Worm (Caenorhabditis elegans) whole organism, L3 larva: Measurements from ENCODE around the gene his-5.

ENCODE experiments used
- R02D3.7 ChIP-seq: fragments of 150-350 bp; optimal IDR thresholded peaks from 2 replicates; lab custom pipeline; 2014; ENCODE audit warnings: missing biosample characterization, missing genetic modification characterization
- ZK546.5 ChIP-seq: sonication (generic microtip); optimal IDR thresholded peaks from 2 replicates; lab custom pipeline; 2017; ENCODE audit warnings: missing biosample characterization, missing genetic modification characterization
- aly-2 ChIP-seq: fragments of 150-350 bp; optimal IDR thresholded peaks from 2 replicates; lab custom pipeline; 2014; ENCODE audit warnings: missing biosample characterization, missing genetic modification characterization
- ama-1 ChIP-seq: fragments of 150-350 bp; optimal IDR thresholded peaks from 2 replicates; lab custom pipeline; 2018
- ceh-16 ChIP-seq: sonication (generic microtip); optimal IDR thresholded peaks from 2 replicates; lab custom pipeline; 2017; ENCODE audit warnings: missing biosample characterization, missing genetic modification characterization
- ceh-82 ChIP-seq: fragments of 150-350 bp; optimal IDR thresholded peaks from 2 replicates; lab custom pipeline; 2014; ENCODE audit warnings: missing biosample characterization, missing genetic modification characterization
- ceh-9 ChIP-seq: sonication (generic microtip); optimal IDR thresholded peaks from 2 replicates; lab custom pipeline; 2018; ENCODE audit warnings: missing biosample characterization, missing genetic modification characterization
- daf-12 ChIP-seq: fragments of 150-350 bp; optimal IDR thresholded peaks from 2 replicates; lab custom pipeline; 2014; ENCODE audit warnings: missing biosample characterization, missing genetic modification reagents, missing genetic modification characterization
- egl-27 ChIP-seq: sonication (generic microtip); optimal IDR thresholded peaks from 4 replicates; lab custom pipeline; 2017; ENCODE audit warnings: missing biosample characterization, missing genetic modification reagents, missing genetic modification characterization
- egl-5 ChIP-seq: fragments of 150-350 bp; optimal IDR thresholded peaks from 2 replicates; lab custom pipeline; 2017; ENCODE audit warnings: missing biosample characterization, missing genetic modification reagents, missing genetic modification characterization, inconsistent platforms
- elt-1 ChIP-seq: fragments of 150-350 bp; optimal IDR thresholded peaks from 2 replicates; lab custom pipeline; 2014; ENCODE audit warnings: missing biosample characterization, missing genetic modification characterization
- elt-2 ChIP-seq: sonication (generic microtip); optimal IDR thresholded peaks from 2 replicates; lab custom pipeline; 2016; ENCODE audit warnings: missing genetic modification reagents, mild to moderate bottlenecking, missing genetic modification characterization, missing compliant biosample characterization
- elt-3 ChIP-seq, 3 experiments: fragments of 150-350 bp in 1 of 3; sonication (generic microtip) in 2 of 3; optimal IDR thresholded peaks; 2 replicates in 2 of 3; 4 replicates in 1 of 3; lab custom pipeline; 2014 to 2017; ENCODE audit warnings: missing biosample characterization in 3 of 3, missing genetic modification characterization in 3 of 3
- fkh-2 ChIP-seq: fragments of 150-350 bp; optimal IDR thresholded peaks from 2 replicates; lab custom pipeline; 2014; ENCODE audit warnings: missing biosample characterization, missing genetic modification reagents, missing genetic modification characterization
- hmg-11 ChIP-seq: sonication (generic microtip); optimal IDR thresholded peaks from 2 replicates; lab custom pipeline; 2016; ENCODE audit warnings: missing genetic modification characterization, missing compliant biosample characterization
- jun-1 ChIP-seq: fragments of 150-350 bp; optimal IDR thresholded peaks from 2 replicates; lab custom pipeline; 2014; ENCODE audit warnings: missing biosample characterization, missing genetic modification reagents, missing genetic modification characterization
- lin-15B ChIP-seq: fragments of 150-350 bp; optimal IDR thresholded peaks from 2 replicates; lab custom pipeline; 2014; ENCODE audit warnings: missing biosample characterization, missing genetic modification characterization
- lin-39 ChIP-seq: fragments of 150-350 bp; optimal IDR thresholded peaks from 2 replicates; lab custom pipeline; 2018; ENCODE audit warnings: missing biosample characterization, missing genetic modification reagents, missing genetic modification characterization
- lsy-12 ChIP-seq: sonication (generic microtip); optimal IDR thresholded peaks from 2 replicates; lab custom pipeline; 2016; ENCODE audit warnings: mild to moderate bottlenecking, missing genetic modification characterization, missing compliant biosample characterization
- mdl-1 ChIP-seq: fragments of 150-350 bp; optimal IDR thresholded peaks from 2 replicates; lab custom pipeline; 2014; ENCODE audit warnings: missing biosample characterization, missing genetic modification characterization
- mml-1 ChIP-seq: fragments of 150-350 bp; sonication (generic microtip); optimal IDR thresholded peaks from 3 replicates; lab custom pipeline; 2014; ENCODE audit warnings: missing biosample characterization, missing genetic modification characterization
- nfya-1 ChIP-seq: sonication (generic microtip); optimal IDR thresholded peaks from 2 replicates; lab custom pipeline; 2017; ENCODE audit warnings: missing genetic modification characterization, mild to moderate bottlenecking, missing compliant biosample characterization, antibody characterized with exemption, moderate library complexity; ENCODE audit not compliant: insufficient read depth
- nhr-11 ChIP-seq: fragments of 150-350 bp; optimal IDR thresholded peaks from 2 replicates; lab custom pipeline; 2014; ENCODE audit warnings: missing biosample characterization, missing genetic modification characterization
- nhr-23 ChIP-seq: fragments of 150-350 bp; optimal IDR thresholded peaks from 2 replicates; lab custom pipeline; 2014; ENCODE audit warnings: missing biosample characterization, missing genetic modification reagents, missing genetic modification characterization
- nhr-25 ChIP-seq: sonication (generic microtip); optimal IDR thresholded peaks from 2 replicates; lab custom pipeline; 2017; ENCODE audit warnings: missing biosample characterization, missing genetic modification characterization
- nhr-28 ChIP-seq: fragments of 150-350 bp; optimal IDR thresholded peaks from 2 replicates; lab custom pipeline; 2014; ENCODE audit warnings: missing biosample characterization, missing genetic modification characterization
- nhr-43 ChIP-seq: sonication (generic microtip); optimal IDR thresholded peaks from 2 replicates; lab custom pipeline; 2016; ENCODE audit warnings: mild to moderate bottlenecking, missing genetic modification characterization, missing compliant biosample characterization; ENCODE audit not compliant: poor library complexity, severe bottlenecking
- nhr-67 ChIP-seq: fragments of 150-350 bp; optimal IDR thresholded peaks from 2 replicates; lab custom pipeline; 2014; ENCODE audit warnings: missing biosample characterization, missing genetic modification characterization
- nhr-76 ChIP-seq: fragments of 150-350 bp; sonication (generic microtip); optimal IDR thresholded peaks from 5 replicates; lab custom pipeline; 2014; ENCODE audit warnings: missing biosample characterization, missing genetic modification characterization
- nhr-77 ChIP-seq: fragments of 150-350 bp; optimal IDR thresholded peaks from 2 replicates; lab custom pipeline; 2014; ENCODE audit warnings: missing biosample characterization, missing genetic modification characterization
- pha-4 ChIP-seq: fragments of 150-350 bp; optimal IDR thresholded peaks from 2 replicates; lab custom pipeline; 2014; ENCODE audit warnings: missing biosample characterization, missing genetic modification reagents, missing genetic modification characterization
- pqm-1 ChIP-seq: fragments of 150-350 bp; optimal IDR thresholded peaks from 2 replicates; lab custom pipeline; 2017; ENCODE audit warnings: missing biosample characterization, missing genetic modification characterization, inconsistent platforms
- sea-2 ChIP-seq: fragments of 150-350 bp; sonication (generic microtip); optimal IDR thresholded peaks from 4 replicates; lab custom pipeline; 2014; ENCODE audit warnings: missing biosample characterization, missing genetic modification reagents, missing genetic modification characterization
- snpc-4 ChIP-seq: fragments of 150-350 bp; optimal IDR thresholded peaks from 2 replicates; lab custom pipeline; 2014; ENCODE audit warnings: missing biosample characterization, missing genetic modification characterization
- unc-39 ChIP-seq: sonication (generic microtip); optimal IDR thresholded peaks from 4 replicates; lab custom pipeline; 2017; ENCODE audit warnings: missing biosample characterization, missing genetic modification characterization
- unc-62 ChIP-seq: fragments of 150-350 bp; sonication (generic microtip); optimal IDR thresholded peaks from 4 replicates; lab custom pipeline; 2014; ENCODE audit warnings: missing biosample characterization, missing genetic modification reagents, missing genetic modification characterization
- zag-1 ChIP-seq: fragments of 150-350 bp; optimal IDR thresholded peaks from 2 replicates; lab custom pipeline; 2014; ENCODE audit warnings: missing biosample characterization, missing genetic modification characterization
- ztf-11 ChIP-seq: fragments of 150-350 bp; optimal IDR thresholded peaks from 2 replicates; lab custom pipeline; 2014; ENCODE audit warnings: missing biosample characterization, missing genetic modification characterization
- ztf-4 ChIP-seq: fragments of 150-350 bp; optimal IDR thresholded peaks from 2 replicates; lab custom pipeline; 2014; ENCODE audit warnings: missing biosample characterization, missing genetic modification characterization

his-5 gene

ce11 chrV:8517711-8518110 is 17.3 kb upstream of the his-5 start:
- no peak for TF ChIP-seq nhr-67 (tag; lab: Kevin White, UChicago)
- TF ChIP-seq elt-1 (tag; lab: Kevin White, UChicago): no peak
- TF ChIP-seq lsy-12 (tag; lab: Kevin White, UChicago): no peak
- TF ChIP-seq ztf-11 (tag; lab: Kevin White, UChicago): no peak
- no peak for TF ChIP-seq ceh-9 (tag; lab: Kevin White, UChicago)
- no peak for TF ChIP-seq mdl-1 (tag; lab: Kevin White, UChicago)
- TF ChIP-seq elt-2: no peak
- TF ChIP-seq ZK546.5 (tag; lab: Kevin White, UChicago): no peak

- TF ChIP-seq egl-27 (tag; lab: Kevin White, UChicago) (no peak), lin-39 (peak; percentile 39), R02D3.7 (tag; lab: Kevin White, UChicago) (no peak), hmg-11 (peak; percentile 53), unc-62 (no peak), ceh-16 (tag; lab: Kevin White, UChicago) (no peak), nhr-25 (tag; lab: Kevin White, UChicago) (no peak), nfya-1 (tag; lab: Kevin White, UChicago) (peak; percentile 54)
- TF ChIP-seq, all 47 proteins: peak for 3
Observed at ce11 chrV:8518283-8518682, 16.7 kb upstream of the his-5 start.

ce11 chrV:8518822-8519392 is 16.1 kb upstream of the his-5 start, which contains the start of gene F45F2.10:
Gene F45F2.10, minus strand, starts transcription at chrV:8518872.
- no peak for TF ChIP-seq pqm-1 (tag; lab: Kevin White, UChicago)
- no peak for TF ChIP-seq ztf-4
- TF ChIP-seq elt-1 (tag; lab: Kevin White, UChicago): no peak
- TF ChIP-seq ZK546.5 (tag; lab: Kevin White, UChicago): no peak
- TF ChIP-seq zag-1 (tag; lab: Kevin White, UChicago): no peak
- TF ChIP-seq nhr-28: no peak
- TF ChIP-seq unc-39 (tag; lab: Kevin White, UChicago): no peak
- TF ChIP-seq ztf-11 (tag; lab: Kevin White, UChicago): no peak
- no peak for TF ChIP-seq ceh-16 (tag; lab: Kevin White, UChicago)
- peak; percentile 76 for TF ChIP-seq R02D3.7 (tag; lab: Kevin White, UChicago)
- TF ChIP-seq snpc-4: peak; percentile 25
- TF ChIP-seq nhr-76: no peak
- TF ChIP-seq ama-1 (lab: Kevin White, UChicago): no peak
- TF ChIP-seq daf-12 (tag; lab: Kevin White, UChicago): no peak
- TF ChIP-seq lsy-12 (tag; lab: Kevin White, UChicago): no peak
- no peak for TF ChIP-seq aly-2
- TF ChIP-seq fkh-2: no peak
- no peak for TF ChIP-seq mml-1 (tag; lab: Kevin White, UChicago)
- no peak for TF ChIP-seq elt-3 (tag; optimal IDR thresholded peaks at IDR 0.05; lab: Kevin White, UChicago)
- TF ChIP-seq sea-2 (GFP tag; lab: Kevin White, UChicago): no peak
- TF ChIP-seq jun-1: no peak
- TF ChIP-seq egl-5 (tag; lab: Kevin White, UChicago): no peak
- TF ChIP-seq lin-39: peak; percentile 10
- TF ChIP-seq pha-4 (tag; lab: Kevin White, UChicago): peak; percentile 45
- TF ChIP-seq elt-2: peak; percentile 26
- TF ChIP-seq lin-15B (tag; lab: Kevin White, UChicago): peak; percentile 9
- TF ChIP-seq nfya-1 (tag; lab: Kevin White, UChicago): no peak
- no peak for TF ChIP-seq ceh-9 (tag; lab: Kevin White, UChicago)
- TF ChIP-seq ceh-82 (tag; lab: Kevin White, UChicago): no peak
- TF ChIP-seq unc-62: no peak
- no peak for TF ChIP-seq nhr-11 (tag; lab: Kevin White, UChicago)
- no peak for TF ChIP-seq nhr-23 (tag; lab: Kevin White, UChicago)
- TF ChIP-seq nhr-43: no peak
- no peak for TF ChIP-seq nhr-77
- no peak for TF ChIP-seq nhr-67 (tag; lab: Kevin White, UChicago)
